Worm (Caenorhabditis elegans): ENCODE measurements around the gene osg-1.

osg-1 gene

DNA sequence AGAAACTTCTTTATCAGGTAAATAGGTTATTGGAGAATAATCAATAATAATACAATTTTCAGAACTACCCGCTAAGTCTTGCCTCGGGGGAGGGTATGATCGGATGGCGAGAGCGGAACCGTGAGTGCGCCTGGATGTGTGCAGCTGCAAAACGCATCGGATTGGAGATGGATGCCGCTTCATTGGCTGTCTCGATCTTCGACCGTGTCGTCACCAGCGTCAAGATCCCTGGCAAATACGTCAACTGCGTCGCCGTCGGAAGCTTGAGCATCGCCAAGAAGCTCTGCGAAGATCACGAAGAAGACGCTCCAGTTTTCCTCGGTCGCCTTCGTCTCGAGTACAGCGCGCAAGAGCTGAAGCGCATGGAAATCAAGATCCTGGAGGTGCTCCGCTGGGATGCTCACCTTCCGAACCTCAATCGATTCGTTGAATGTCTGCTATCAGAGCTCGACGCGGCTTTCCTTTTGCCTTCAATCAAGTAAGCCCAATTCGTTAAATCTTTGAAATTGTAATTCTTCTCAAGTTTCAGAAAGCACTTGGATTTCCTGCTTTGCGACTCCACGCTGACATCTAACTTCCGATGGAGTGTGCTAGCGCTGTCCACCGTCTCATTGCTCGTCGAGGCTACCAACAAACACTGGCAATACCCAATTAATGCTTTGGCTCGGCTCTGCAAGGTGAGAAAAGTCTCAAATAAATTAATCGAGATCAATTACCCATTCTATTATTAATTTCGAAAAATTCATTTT lies 17.5 kb downstream of the osg-1 start:
- TF ChIP-seq sea-2 (GFP tag; optimal IDR thresholded peaks at IDR 0.05) = no peak
- TF ChIP-seq nhr-43 (tag; optimal IDR thresholded peaks at IDR 0.05; ENCODE audit: poor library complexity, severe bottlenecking) = peak; percentile 42

DNA sequence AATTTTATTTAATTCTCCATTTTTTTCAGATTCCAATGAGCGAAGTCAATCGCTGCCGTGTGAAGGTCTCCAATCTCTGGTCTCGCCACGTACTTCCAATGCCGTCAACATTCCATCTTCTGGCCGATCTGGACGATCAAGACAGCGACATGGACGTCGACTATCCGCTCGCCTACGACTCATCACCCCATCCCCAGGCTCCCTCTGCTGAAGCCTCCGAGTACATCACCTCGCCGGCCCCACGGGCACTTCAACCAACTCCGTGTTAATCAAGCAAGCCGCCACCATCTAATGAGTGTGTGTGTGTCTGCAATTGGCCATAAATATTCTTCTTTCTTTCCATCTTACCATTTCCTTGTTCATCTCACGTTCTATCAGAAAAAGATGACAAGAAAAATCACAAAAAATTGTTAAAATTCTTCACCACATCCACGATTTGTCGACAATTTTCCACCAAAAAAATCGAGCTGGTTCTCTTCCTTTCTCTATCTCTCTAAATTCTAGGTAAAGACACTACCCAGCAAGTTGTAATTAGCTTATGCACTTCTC lies 18.2 kb downstream of the osg-1 start:
- TF ChIP-seq lsy-12 (tag; optimal IDR thresholded peaks at IDR 0.05) (no peak), ama-1 (optimal IDR thresholded peaks at IDR 0.05) (peak; percentile 44)

DNA sequence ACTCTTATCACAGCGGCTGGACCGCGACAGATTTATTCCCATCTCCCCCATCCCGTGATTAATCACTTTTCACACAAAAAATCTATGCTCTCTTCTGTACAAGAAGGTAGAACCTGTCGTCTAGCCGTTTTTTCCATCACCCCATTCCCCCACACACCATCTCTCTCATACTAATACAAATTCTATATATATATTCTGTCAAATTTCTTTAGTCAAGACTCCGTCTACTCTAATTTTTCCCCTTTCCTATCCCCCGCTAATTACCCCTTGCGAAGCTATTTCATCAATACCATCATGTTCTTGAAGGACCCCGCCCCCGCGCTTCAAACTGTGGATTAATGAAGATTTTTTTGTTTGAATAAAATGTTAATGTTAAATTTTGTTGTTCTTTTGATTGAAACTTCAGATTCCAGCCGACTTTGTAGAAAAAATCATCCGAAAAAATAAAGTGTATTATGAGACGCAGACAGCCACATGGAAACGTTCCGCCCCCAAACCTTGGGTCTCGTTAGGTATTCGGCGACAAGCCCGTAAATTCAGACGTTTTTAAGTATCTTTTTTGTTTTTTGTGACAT lies 18.8 kb downstream of the osg-1 start:
- TF ChIP-seq nhr-43 (tag; optimal IDR thresholded peaks at IDR 0.05; ENCODE audit: poor library complexity, severe bottlenecking) = peak; percentile 71
- TF ChIP-seq jun-1 (tag; optimal IDR thresholded peaks at IDR 0.05) = peak; percentile 44
- peak; percentile 35 for TF ChIP-seq pha-4 (tag; optimal IDR thresholded peaks at IDR 0.05)
- no peak for TF ChIP-seq skn-1 (tag; optimal IDR thresholded peaks at IDR 0.05)
- peak; percentile 27 for TF ChIP-seq tbx-2 (tag; optimal IDR thresholded peaks at IDR 0.05)
- peak; percentile 79 for TF ChIP-seq nhr-23 (tag; optimal IDR thresholded peaks at IDR 0.05)
- peak; percentile 92 for TF ChIP-seq ama-1 (optimal IDR thresholded peaks at IDR 0.05)
- TF ChIP-seq elt-1 (tag; optimal IDR thresholded peaks at IDR 0.05) = no peak
- TF ChIP-seq R02D3.7 (tag; optimal IDR thresholded peaks at IDR 0.05) = peak; percentile 56
- TF ChIP-seq nhr-67 (tag; optimal IDR thresholded peaks at IDR 0.05) = no peak
- TF ChIP-seq elt-2 (tag; optimal IDR thresholded peaks at IDR 0.05) = peak; percentile 36
- peak; percentile 40 for TF ChIP-seq nhr-25 (tag; optimal IDR thresholded peaks at IDR 0.05)
- TF ChIP-seq lsy-12 (tag; optimal IDR thresholded peaks at IDR 0.05) = peak; percentile 72

DNA sequence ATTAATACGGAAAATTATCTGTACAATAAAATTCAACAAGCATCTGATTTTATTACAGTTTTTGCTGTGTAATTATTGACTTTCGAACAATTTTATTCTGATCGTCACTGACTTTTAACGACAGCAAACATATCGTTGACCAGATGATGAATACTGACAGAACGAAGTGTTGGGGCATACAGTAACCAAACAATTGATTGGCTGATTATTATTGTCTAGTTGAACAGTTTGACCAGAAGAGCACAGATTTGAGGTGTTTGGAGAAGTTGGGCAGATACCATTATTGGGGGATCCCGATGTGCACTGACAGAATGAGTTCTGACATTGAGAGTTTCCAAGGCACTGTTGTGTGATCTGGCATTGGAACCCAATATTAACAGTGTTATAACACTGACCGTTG lies 19.6 kb downstream of the osg-1 start:
- TF ChIP-seq nfya-1 (tag; optimal IDR thresholded peaks at IDR 0.05; ENCODE audit: insufficient read depth) = no peak
- no peak for TF ChIP-seq nhr-28 (tag; optimal IDR thresholded peaks at IDR 0.05)
- no peak for TF ChIP-seq nhr-76 (tag; optimal IDR thresholded peaks at IDR 0.05)
- no peak for TF ChIP-seq mdl-1 (tag; optimal IDR thresholded peaks at IDR 0.05)

DNA sequence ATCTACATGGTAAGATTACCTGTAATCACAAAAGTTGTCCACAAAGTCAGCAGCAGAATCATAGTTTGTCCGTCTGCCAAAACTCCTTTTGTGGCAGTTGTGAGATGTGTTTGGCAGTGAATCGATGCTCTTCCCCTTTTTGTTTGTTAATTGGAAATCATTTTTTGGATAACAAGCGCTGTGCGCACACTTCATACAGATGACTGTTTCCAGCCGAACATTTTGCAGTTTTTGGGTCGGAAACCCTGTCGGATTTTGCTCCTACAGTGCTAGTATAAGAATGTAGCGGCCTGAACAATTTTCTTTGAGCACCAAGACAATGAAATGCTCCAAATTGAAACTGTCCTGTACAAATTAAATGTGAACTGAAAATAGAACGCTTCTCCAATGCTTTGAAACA lies 21.3 kb downstream of the osg-1 start, which contains the start of gene D1044.7:
Gene D1044.7 (minus strand): TSS at position 101 of the 400 bp plus-strand sequence.
- no peak for TF ChIP-seq nhr-25 (tag; optimal IDR thresholded peaks at IDR 0.05)
- TF ChIP-seq mml-1 (tag; optimal IDR thresholded peaks at IDR 0.05) = no peak
- TF ChIP-seq skn-1 (tag; optimal IDR thresholded peaks at IDR 0.05) = no peak
- no peak for TF ChIP-seq sea-2 (GFP tag; optimal IDR thresholded peaks at IDR 0.05)
- TF ChIP-seq nfya-1 (tag; optimal IDR thresholded peaks at IDR 0.05; ENCODE audit: insufficient read depth) = no peak
- TF ChIP-seq ceh-82 (tag; optimal IDR thresholded peaks at IDR 0.05) = no peak
- no peak for TF ChIP-seq R02D3.7 (tag; optimal IDR thresholded peaks at IDR 0.05)
- TF ChIP-seq unc-62 (GFP tag; optimal IDR thresholded peaks at IDR 0.05) = no peak
- no peak for TF ChIP-seq nhr-67 (tag; optimal IDR thresholded peaks at IDR 0.05)
- no peak for TF ChIP-seq nhr-28 (tag; optimal IDR thresholded peaks at IDR 0.05)
- TF ChIP-seq pqm-1 (tag; optimal IDR thresholded peaks at IDR 0.05) = no peak
- TF ChIP-seq elt-1 (tag; optimal IDR thresholded peaks at IDR 0.05) = no peak
- no peak for TF ChIP-seq ztf-11 (tag; optimal IDR thresholded peaks at IDR 0.05)
- TF ChIP-seq nhr-237 (tag; optimal IDR thresholded peaks at IDR 0.05) = no peak
- no peak for TF ChIP-seq elt-3 (tag; optimal IDR thresholded peaks at IDR 0.05)
- TF ChIP-seq nhr-23 (tag; optimal IDR thresholded peaks at IDR 0.05) = no peak
- TF ChIP-seq hmg-11 (tag; optimal IDR thresholded peaks at IDR 0.05) = no peak

DNA sequence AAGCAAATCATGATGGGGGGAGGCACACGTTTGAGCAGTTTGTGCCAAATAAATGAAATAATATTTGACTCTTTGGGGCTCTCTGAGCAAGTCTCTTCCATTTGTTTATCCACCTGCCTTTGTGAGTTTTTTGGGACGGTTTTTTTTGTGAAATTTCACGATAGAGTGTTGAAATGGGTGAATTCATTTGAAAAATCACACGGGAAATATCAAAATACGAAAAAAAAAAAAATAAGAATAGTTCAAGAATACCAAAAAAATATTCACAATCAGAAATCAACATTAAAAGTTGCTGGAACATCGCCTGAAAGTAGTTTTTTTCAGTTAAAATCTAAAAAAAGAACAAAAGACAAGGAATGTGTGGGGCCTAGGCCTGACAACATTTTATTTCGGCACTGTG lies 25.1 kb downstream of the osg-1 start, which contains the start of gene pqn-25:
Gene pqn-25 (minus strand): TSS at position 101 of the 400 bp plus-strand sequence.
- TF ChIP-seq ZK546.5 (tag; optimal IDR thresholded peaks at IDR 0.05) (no peak), jun-1 (tag; optimal IDR thresholded peaks at IDR 0.05) (no peak), nhr-11 (tag; optimal IDR thresholded peaks at IDR 0.05) (no peak), zag-1 (tag; optimal IDR thresholded peaks at IDR 0.05) (no peak), unc-62 (GFP tag; optimal IDR thresholded peaks at IDR 0.05) (no peak), lin-39 (tag; optimal IDR thresholded peaks at IDR 0.05) (no peak), fos-1 (tag; optimal IDR thresholded peaks at IDR 0.05) (no peak), snpc-4 (tag; optimal IDR thresholded peaks at IDR 0.05) (no peak), tbx-2 (tag; optimal IDR thresholded peaks at IDR 0.05) (no peak), ama-1 (optimal IDR thresholded peaks at IDR 0.05) (no peak), nhr-43 (tag; optimal IDR thresholded peaks at IDR 0.05; ENCODE audit: poor library complexity, severe bottlenecking) (no peak)

All from whole organism, L3 larva.